Worm (Caenorhabditis elegans): ENCODE results near the gene glr-7.

ce11 chrX:2443304-2443703 is 23.6 kb upstream of the glr-7 start, which contains the start of gene T07D1.3:
- no peak for TF ChIP-seq nhr-12 (tag; optimal IDR thresholded peaks at IDR 0.05)
- TF ChIP-seq lin-13 (tag; optimal IDR thresholded peaks at IDR 0.05): no peak
- no peak for TF ChIP-seq flh-1 (GFP tag; optimal IDR thresholded peaks at IDR 0.05)
- TF ChIP-seq ztf-11 (tag; optimal IDR thresholded peaks at IDR 0.05): no peak
- TF ChIP-seq nhr-28 (tag; optimal IDR thresholded peaks at IDR 0.05): no peak
- TF ChIP-seq unc-62 (GFP tag; optimal IDR thresholded peaks at IDR 0.05): no peak
- TF ChIP-seq snpc-4 (tag; optimal IDR thresholded peaks at IDR 0.05): no peak
- no peak for TF ChIP-seq unc-39 (tag; optimal IDR thresholded peaks at IDR 0.05)
- no peak for TF ChIP-seq elt-3 (tag; optimal IDR thresholded peaks at IDR 0.05)
